Fruit fly (Drosophila melanogaster): Measurements from ENCODE around the gene CG16978.

- no peak for TF ChIP-seq CTCF (optimal IDR thresholded peaks at IDR 0.05)
- TF ChIP-seq CG8478 (optimal IDR thresholded peaks at IDR 0.05) = no peak
Measured at dm6 chr2L:13145035-13145683, 1.7 kb upstream of the CG16978 start.
